Fruit fly (Drosophila melanogaster): Measurements from ENCODE around the gene CG1907.

The CG1907 gene

dm6 chr3R:29591481-29592138 is 27.3 kb upstream of the CG1907 start, which contains the start of gene alph:
Gene alph (plus strand): TSS chr3R:29591831.
- TF ChIP-seq Ets21C (GFP tag; optimal IDR thresholded peaks at IDR 0.05), result no peak
- TF ChIP-seq Blimp-1 (GFP tag; optimal IDR thresholded peaks at IDR 0.05), result no peak
- peak; percentile 45 for TF ChIP-seq Smox (GFP tag; optimal IDR thresholded peaks at IDR 0.05)
- TF ChIP-seq CG16779 (tag; optimal IDR thresholded peaks at IDR 0.05), result no peak
- TF ChIP-seq Sox15 (GFP tag; optimal IDR thresholded peaks at IDR 0.05), result no peak
- TF ChIP-seq CG15336 (GFP tag; IDR thresholded peaks at IDR 0.05), result no peak
- TF ChIP-seq Hr39 (GFP tag; optimal IDR thresholded peaks at IDR 0.05), result peak; percentile 45
- peak; percentile 8 for TF ChIP-seq dsx (GFP tag; optimal IDR thresholded peaks at IDR 0.05; ENCODE audit: poor library complexity, severe bottlenecking)
- TF ChIP-seq Met (GFP tag; optimal IDR thresholded peaks at IDR 0.05), result peak; percentile 46
- peak; percentile 63 for TF ChIP-seq OdsH (GFP tag; optimal IDR thresholded peaks at IDR 0.05)
- peak; percentile 54 for TF ChIP-seq Hr4 (GFP tag; optimal IDR thresholded peaks at IDR 0.05)
- peak; percentile 29; the same call in 2 of the 3 replicates for TF ChIP-seq eg (GFP tag; IDR thresholded peaks at IDR 0.05)
- TF ChIP-seq CG8119 (GFP tag; IDR thresholded peaks at IDR 0.05), result peak; percentile 38; the same call in 2 of the 3 replicates
- peak; percentile 82 for TF ChIP-seq svp (GFP tag)
- peak; percentile 11 for TF ChIP-seq dac (GFP tag; optimal IDR thresholded peaks at IDR 0.05)
- TF ChIP-seq CG6854 (GFP tag; optimal IDR thresholded peaks at IDR 0.05), result no peak
- peak; percentile 50 for TF ChIP-seq topi (GFP tag; optimal IDR thresholded peaks at IDR 0.05)
- no peak for TF ChIP-seq CG11762 (GFP tag; optimal IDR thresholded peaks at IDR 0.05; ENCODE audit: insufficient read depth)
- TF ChIP-seq Lpt (GFP tag; optimal IDR thresholded peaks at IDR 0.05), result peak; percentile 1
- TF ChIP-seq Sox14 (GFP tag; optimal IDR thresholded peaks at IDR 0.05), result peak; percentile 77
- TF ChIP-seq net (GFP tag; optimal IDR thresholded peaks at IDR 0.05), result peak; percentile 39
- peak; percentile 45 for TF ChIP-seq CG10631 (GFP tag; optimal IDR thresholded peaks at IDR 0.05)
- peak; percentile 25 for TF ChIP-seq CG34406 (GFP tag; optimal IDR thresholded peaks at IDR 0.05)
- peak; percentile 54 for TF ChIP-seq acj6 (GFP tag; optimal IDR thresholded peaks at IDR 0.05)
- TF ChIP-seq cyc (GFP tag; optimal IDR thresholded peaks at IDR 0.05), result peak; percentile 13
- TF ChIP-seq CG10669 (GFP tag; optimal IDR thresholded peaks at IDR 0.05), result peak; percentile 49
- TF ChIP-seq CG31627 (GFP tag; optimal IDR thresholded peaks at IDR 0.05), result peak; percentile 25
- no peak for TF ChIP-seq CG8632 (GFP tag; optimal IDR thresholded peaks at IDR 0.05)
- no peak for TF ChIP-seq CG1621 (tag; optimal IDR thresholded peaks at IDR 0.05)
- no peak for TF ChIP-seq CG8319 (GFP tag; optimal IDR thresholded peaks at IDR 0.05)
- no peak for TF ChIP-seq Eip93F (GFP tag; optimal IDR thresholded peaks at IDR 0.05)
- TF ChIP-seq fkh (GFP tag; optimal IDR thresholded peaks at IDR 0.05), result no peak
- TF ChIP-seq Sox102F (GFP tag; optimal IDR thresholded peaks at IDR 0.05), result peak; percentile 40
- TF ChIP-seq CG6808 (GFP tag; optimal IDR thresholded peaks at IDR 0.05), result no peak
- TF ChIP-seq CG3919 (GFP tag; optimal IDR thresholded peaks at IDR 0.05), result peak; percentile 45
- TF ChIP-seq esn (GFP tag; optimal IDR thresholded peaks at IDR 0.05), result peak; percentile 54
- peak; percentile 42 for TF ChIP-seq achi (GFP tag; optimal IDR thresholded peaks at IDR 0.05)
- TF ChIP-seq CG32006 (GFP tag; optimal IDR thresholded peaks at IDR 0.05), result peak; percentile 25
- peak; percentile 26 for TF ChIP-seq Eip75B (GFP tag; optimal IDR thresholded peaks at IDR 0.05)
- TF ChIP-seq CG7368 (GFP tag; optimal IDR thresholded peaks at IDR 0.05), result peak; percentile 29
- TF ChIP-seq CG6276 (GFP tag; optimal IDR thresholded peaks at IDR 0.05), result no peak
- peak; percentile 50 for TF ChIP-seq Ets96B (tag; optimal IDR thresholded peaks at IDR 0.05)
- no peak for TF ChIP-seq salr (GFP tag; optimal IDR thresholded peaks at IDR 0.05)
- no peak for TF ChIP-seq fd85E (GFP tag; optimal IDR thresholded peaks at IDR 0.05)
- peak in 1 of 2 experiments; percentile 13 for TF ChIP-seq ss (GFP tag; optimal IDR thresholded peaks at IDR 0.05)
- TF ChIP-seq CG4318 (GFP tag; optimal IDR thresholded peaks at IDR 0.05), result no peak
- no peak for TF ChIP-seq fd59A (GFP tag; optimal IDR thresholded peaks at IDR 0.05)
- TF ChIP-seq pdm3 (GFP tag; optimal IDR thresholded peaks at IDR 0.05), result peak; percentile 66
- TF ChIP-seq lz (GFP tag; optimal IDR thresholded peaks at IDR 0.05), result peak; percentile 51
- no peak for TF ChIP-seq CG9139 (GFP tag; optimal IDR thresholded peaks at IDR 0.05)
- TF ChIP-seq Hr38 (GFP tag; optimal IDR thresholded peaks at IDR 0.05), result no peak
